Worm (Caenorhabditis elegans): ENCODE data around the gene dpf-4.

- no peak for TF ChIP-seq pes-1 (GFP tag; IDR thresholded peaks at IDR 0.05)
- no peak for TF ChIP-seq flt-1 (GFP tag; IDR thresholded peaks at IDR 0.05)
- no peak for TF ChIP-seq hnd-1 (tag; optimal IDR thresholded peaks at IDR 0.05)
- TF ChIP-seq ama-1 (optimal IDR thresholded peaks at IDR 0.05): no peak
- no peak for TF ChIP-seq tra-4 (tag; optimal IDR thresholded peaks at IDR 0.05)
- TF ChIP-seq sea-1 (GFP tag; conservative IDR thresholded peaks at IDR 0.05): no peak
- TF ChIP-seq hmg-4 (GFP tag; optimal IDR thresholded peaks at IDR 0.05): no peak
- TF ChIP-seq B0310.2 (tag; optimal IDR thresholded peaks at IDR 0.05): no peak
- no peak for TF ChIP-seq F13C5.2 (tag; optimal IDR thresholded peaks at IDR 0.05)
- no peak for TF ChIP-seq aly-1 (tag; optimal IDR thresholded peaks at IDR 0.05)
- TF ChIP-seq ceh-36 (tag; optimal IDR thresholded peaks at IDR 0.05): no peak
- no peak for TF ChIP-seq ets-7 (tag; optimal IDR thresholded peaks at IDR 0.05)
These were observed 27.8 kb downstream of the dpf-4 start, which contains the start of gene C28H8.7 for ce11 chrIII:5886893-5887292.

Data from whole organism, early embryonic.